Worm (Caenorhabditis elegans) whole organism, mixed stage, embryonic: Measurements from ENCODE around the gene cct-1.

Experiments used
- bed-3 ChIP-seq: fragments of 200-800 bp; sonication (Bioruptor generic); optimal IDR thresholded peaks from 3 replicates; lab custom pipeline; 2018; ENCODE audit warnings: mild to moderate bottlenecking, missing genetic modification characterization, moderate library complexity, missing compliant biosample characterization
- blmp-1 ChIP-seq: fragments of 150-350 bp; optimal IDR thresholded peaks from 2 replicates; lab custom pipeline; 2014; ENCODE audit warnings: missing biosample characterization, missing genetic modification characterization
- ceh-39 ChIP-seq: fragments of 150-350 bp; optimal IDR thresholded peaks from 2 replicates; lab custom pipeline; 2014; ENCODE audit warnings: missing biosample characterization, missing genetic modification characterization
- ceh-43 ChIP-seq: fragments of 200-800 bp; sonication (Bioruptor generic); optimal IDR thresholded peaks from 2 replicates; lab custom pipeline; 2018; ENCODE audit warnings: mild to moderate bottlenecking, missing genetic modification characterization, moderate library complexity, missing compliant biosample characterization
- ceh-83 ChIP-seq: fragments of 200-800 bp; sonication (Bioruptor generic); optimal IDR thresholded peaks from 2 replicates; lab custom pipeline; 2018; ENCODE audit warnings: mild to moderate bottlenecking, missing genetic modification characterization, missing compliant biosample characterization
- ces-1 ChIP-seq: fragments of 150-350 bp; optimal IDR thresholded peaks from 2 replicates; lab custom pipeline; 2014; ENCODE audit warnings: missing biosample characterization, missing genetic modification reagents, missing genetic modification characterization
- drap-1 ChIP-seq: fragments of 200-800 bp; sonication (Bioruptor generic); optimal IDR thresholded peaks from 3 replicates; lab custom pipeline; 2018; ENCODE audit warnings: mild to moderate bottlenecking, missing genetic modification characterization, missing compliant biosample characterization
- elt-1 ChIP-seq: sonication (generic microtip); optimal IDR thresholded peaks from 2 replicates; lab custom pipeline; 2017; ENCODE audit warnings: missing genetic modification characterization, mild to moderate bottlenecking, missing compliant biosample characterization, antibody characterized with exemption, moderate library complexity, borderline replicate concordance; ENCODE audit not compliant: insufficient read depth
- elt-3 ChIP-seq: fragments of 150-350 bp; optimal IDR thresholded peaks from 2 replicates; lab custom pipeline; 2014; ENCODE audit warnings: missing biosample characterization, missing genetic modification characterization
- flh-1 ChIP-seq: fragments of 200-800 bp; sonication (Bioruptor generic); optimal IDR thresholded peaks from 2 replicates; lab custom pipeline; 2018; ENCODE audit warnings: mild to moderate bottlenecking, missing genetic modification characterization, moderate library complexity, missing compliant biosample characterization
- ham-2 ChIP-seq: fragments of 200-800 bp; sonication (Bioruptor generic); optimal IDR thresholded peaks from 2 replicates; lab custom pipeline; 2018; ENCODE audit warnings: mild to moderate bottlenecking, missing genetic modification characterization, missing compliant biosample characterization
- hlh-1 ChIP-seq: fragments of 150-350 bp; optimal IDR thresholded peaks from 2 replicates; lab custom pipeline; 2014; ENCODE audit warnings: missing biosample characterization, missing genetic modification reagents, missing genetic modification characterization
- lin-13 ChIP-seq: fragments of 150-350 bp; optimal IDR thresholded peaks from 2 replicates; lab custom pipeline; 2014; ENCODE audit warnings: missing biosample characterization, missing genetic modification characterization
- lin-32 ChIP-seq: fragments of 200-800 bp; sonication (Bioruptor generic); optimal IDR thresholded peaks from 2 replicates; lab custom pipeline; 2018; ENCODE audit warnings: mild to moderate bottlenecking, missing genetic modification characterization, missing compliant biosample characterization
- lsy-2 ChIP-seq: fragments of 150-350 bp; optimal IDR thresholded peaks from 2 replicates; lab custom pipeline; 2014; ENCODE audit warnings: missing biosample characterization, missing genetic modification characterization
- mab-5 ChIP-seq: fragments of 150-350 bp; optimal IDR thresholded peaks from 2 replicates; lab custom pipeline; 2014; ENCODE audit warnings: missing biosample characterization, missing genetic modification characterization
- mep-1 ChIP-seq: fragments of 150-350 bp; optimal IDR thresholded peaks from 2 replicates; lab custom pipeline; 2017; ENCODE audit warnings: missing biosample characterization, missing genetic modification reagents, missing genetic modification characterization, inconsistent platforms
- mls-2 ChIP-seq: sonication (generic microtip); optimal IDR thresholded peaks from 2 replicates; lab custom pipeline; 2016; ENCODE audit warnings: mild to moderate bottlenecking, missing genetic modification characterization, moderate library complexity, missing compliant biosample characterization
- nhr-12 ChIP-seq: fragments of 150-350 bp; optimal IDR thresholded peaks from 2 replicates; lab custom pipeline; 2014; ENCODE audit warnings: missing biosample characterization, missing genetic modification characterization
- nhr-2 ChIP-seq: fragments of 150-350 bp; optimal IDR thresholded peaks from 2 replicates; lab custom pipeline; 2014; ENCODE audit warnings: missing biosample characterization, missing genetic modification characterization
- nhr-237 ChIP-seq: fragments of 150-350 bp; optimal IDR thresholded peaks from 2 replicates; lab custom pipeline; 2014; ENCODE audit warnings: missing biosample characterization, missing genetic modification characterization
- nhr-28 ChIP-seq: fragments of 150-350 bp; optimal IDR thresholded peaks from 2 replicates; lab custom pipeline; 2014; ENCODE audit warnings: missing biosample characterization, missing genetic modification characterization
- nhr-76 ChIP-seq: sonication (generic microtip); optimal IDR thresholded peaks from 2 replicates; lab custom pipeline; 2017; ENCODE audit warnings: missing biosample characterization, missing genetic modification characterization
- pha-4 ChIP-seq: fragments of 150-350 bp; optimal IDR thresholded peaks from 2 replicates; lab custom pipeline; 2018; ENCODE audit warnings: missing biosample characterization, missing genetic modification reagents, missing genetic modification characterization
- sem-2 ChIP-seq: fragments of 200-800 bp; sonication (Bioruptor generic); optimal IDR thresholded peaks from 2 replicates; lab custom pipeline; 2018; ENCODE audit warnings: mild to moderate bottlenecking, missing genetic modification characterization, missing compliant biosample characterization
- snpc-4 ChIP-seq: fragments of 150-350 bp; optimal IDR thresholded peaks from 2 replicates; lab custom pipeline; 2014; ENCODE audit warnings: missing biosample characterization, missing genetic modification characterization
- sptf-1 ChIP-seq: sonication (generic microtip); optimal IDR thresholded peaks from 2 replicates; lab custom pipeline; 2017; ENCODE audit warnings: mild to moderate bottlenecking, missing genetic modification characterization, moderate library complexity, missing compliant biosample characterization
- tbx-8 ChIP-seq: fragments of 200-800 bp; sonication (Bioruptor generic); optimal IDR thresholded peaks from 2 replicates; lab custom pipeline; 2018; ENCODE audit warnings: mild to moderate bottlenecking, missing genetic modification characterization, moderate library complexity, missing compliant biosample characterization
- unc-120 ChIP-seq: sonication (generic microtip); optimal IDR thresholded peaks from 2 replicates; lab custom pipeline; 2017; ENCODE audit warnings: missing genetic modification characterization, missing compliant biosample characterization; ENCODE audit not compliant: poor library complexity, severe bottlenecking
- unc-39 ChIP-seq: fragments of 150-350 bp; optimal IDR thresholded peaks from 2 replicates; lab custom pipeline; 2014; ENCODE audit warnings: missing biosample characterization, missing genetic modification characterization
- unc-62 ChIP-seq: fragments of 150-350 bp; optimal IDR thresholded peaks from 2 replicates; lab custom pipeline; 2014; ENCODE audit warnings: missing biosample characterization, missing genetic modification reagents, missing genetic modification characterization
- zip-8 ChIP-seq: fragments of 150-350 bp; optimal IDR thresholded peaks from 2 replicates; lab custom pipeline; 2014; ENCODE audit warnings: missing biosample characterization, missing genetic modification characterization

Gene cct-1

DNA sequence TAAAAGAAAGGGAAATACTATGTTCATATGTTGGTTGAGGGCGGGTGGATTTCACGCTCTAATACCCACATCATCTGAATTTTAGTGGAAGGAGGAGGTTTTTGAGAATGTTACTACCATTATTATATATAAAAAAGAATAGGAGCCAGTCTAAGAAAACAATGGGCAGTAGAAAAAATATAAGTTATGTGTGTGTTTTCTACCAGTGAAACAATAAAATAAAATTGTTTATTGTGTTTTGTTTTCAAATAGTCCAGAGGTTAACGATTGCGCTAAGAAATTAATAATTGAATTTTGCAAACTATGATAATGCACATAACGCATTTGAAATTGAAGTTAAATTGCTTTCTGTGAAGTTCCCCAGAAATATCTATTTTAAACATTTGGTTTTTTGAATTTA lies 24.2 kb downstream of the cct-1 start, which contains the start of gene M110.8:
Gene M110.8 (minus strand): TSS at position 101 of the 400 bp plus-strand sequence.
- TF ChIP-seq mep-1 (tag; lab: Kevin White, UChicago) (no peak), unc-39 (no peak), zip-8 (tag; lab: Kevin White, UChicago) (no peak), lin-13 (tag; lab: Kevin White, UChicago) (no peak), unc-120 (tag; lab: Kevin White, UChicago) (no peak), sptf-1 (tag; lab: Kevin White, UChicago) (no peak), mab-5 (tag; lab: Kevin White, UChicago) (no peak), pha-4 (tag; lab: Kevin White, UChicago) (no peak)

DNA sequence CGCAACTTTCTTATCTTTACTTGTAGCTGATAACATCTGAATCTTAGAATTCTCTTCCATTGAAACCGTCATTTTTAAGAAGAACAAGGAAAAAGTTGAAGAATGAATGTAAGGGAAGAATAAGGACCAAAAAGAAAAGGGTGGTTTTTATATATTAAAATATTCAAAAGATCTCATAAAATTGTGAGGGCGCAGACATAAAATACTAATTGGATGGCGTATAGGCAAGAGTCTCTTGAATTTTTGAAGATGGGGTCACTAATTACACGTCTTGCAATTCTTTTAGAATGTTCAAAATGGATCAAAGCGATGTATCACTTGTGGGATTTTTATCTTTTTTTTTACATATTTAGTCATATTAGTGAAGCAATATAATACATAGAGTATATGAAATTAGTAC lies 27.4 kb downstream of the cct-1 start, which contains the start of gene twk-3:
Gene twk-3 (minus strand): TSS at position 101 of the 400 bp plus-strand sequence.
- no peak for TF ChIP-seq nhr-237 (tag; lab: Kevin White, UChicago)
- no peak for TF ChIP-seq mls-2 (tag; lab: Kevin White, UChicago)
- no peak for TF ChIP-seq flh-1 (GFP tag; lab: Kevin White, UChicago)
- no peak for TF ChIP-seq ceh-39
- TF ChIP-seq nhr-76: no peak
- TF ChIP-seq ceh-43: no peak
- TF ChIP-seq snpc-4 (tag; lab: Kevin White, UChicago): no peak
- no peak for TF ChIP-seq drap-1
- no peak for TF ChIP-seq bed-3 (GFP tag; lab: Kevin White, UChicago)
- TF ChIP-seq blmp-1 (tag; lab: Kevin White, UChicago): no peak
- TF ChIP-seq nhr-28 (tag; lab: Kevin White, UChicago): no peak
- TF ChIP-seq zip-8 (tag; lab: Kevin White, UChicago): no peak
- TF ChIP-seq tbx-8 (GFP tag; lab: Kevin White, UChicago): no peak

DNA sequence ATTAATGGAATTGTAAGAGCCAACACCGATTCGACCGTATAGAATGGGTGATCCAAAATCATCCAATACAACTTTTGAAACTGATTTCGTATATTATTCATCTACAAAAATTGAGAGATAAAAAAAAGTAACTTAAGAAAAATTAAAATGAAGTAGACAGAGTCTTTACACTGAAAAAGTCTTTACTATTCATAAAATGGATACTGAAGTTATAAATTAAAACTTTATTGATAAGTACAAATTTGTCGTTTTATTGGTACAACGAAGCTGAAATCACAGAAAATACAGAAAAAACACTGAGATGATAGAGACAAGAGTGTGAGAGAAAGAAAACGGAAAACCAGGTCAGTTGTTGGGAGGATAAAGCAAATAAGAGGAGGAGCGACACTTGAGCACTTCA lies 29.1 kb downstream of the cct-1 start, which contains the start of gene M110.10:
Gene M110.10 (minus strand): TSS at position 101 of the 400 bp plus-strand sequence.
- TF ChIP-seq nhr-12 (tag; lab: Kevin White, UChicago): no peak
- no peak for TF ChIP-seq ham-2
- TF ChIP-seq unc-39: no peak
- no peak for TF ChIP-seq lin-32 (GFP tag; lab: Kevin White, UChicago)
- TF ChIP-seq, all 35 proteins: peak for 0

DNA sequence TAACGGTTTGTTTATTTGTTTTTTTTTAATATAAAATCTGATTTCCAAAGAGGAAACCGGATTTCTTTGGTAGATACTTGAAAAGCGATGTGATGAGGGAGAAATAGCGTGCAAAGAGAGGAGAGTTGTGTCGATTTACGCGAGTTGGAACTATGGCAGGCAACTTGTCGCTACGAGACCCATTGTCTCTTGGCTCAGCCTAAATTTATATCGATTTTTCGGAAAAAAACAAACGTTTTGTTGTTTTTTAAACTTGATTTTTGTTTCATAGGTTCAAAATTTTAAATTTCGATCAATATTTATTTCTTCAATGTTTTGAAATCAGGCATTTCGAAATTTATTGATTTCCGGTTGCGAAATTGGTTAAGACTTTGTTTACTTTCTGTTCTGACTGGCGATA lies 31.2 kb downstream of the cct-1 start, which contains the start of gene M110.3:
Gene M110.3 (minus strand): TSS at position 184 of the 400 bp plus-strand sequence.
- TF ChIP-seq lsy-2 (tag; lab: Kevin White, UChicago) (peak; percentile 26), unc-120 (tag; lab: Kevin White, UChicago) (peak; percentile 41), ces-1 (GFP tag; lab: Kevin White, UChicago) (peak; percentile 77), mep-1 (tag; lab: Kevin White, UChicago) (peak; percentile 72), elt-1 (tag; lab: Kevin White, UChicago) (no peak), sem-2 (GFP tag; lab: Kevin White, UChicago) (no peak), ceh-39 (peak; percentile 40), bed-3 (GFP tag; lab: Kevin White, UChicago) (no peak), unc-62 (GFP tag; lab: Kevin White, UChicago) (no peak), pha-4 (tag; lab: Kevin White, UChicago) (peak; percentile 22), nhr-237 (tag; lab: Kevin White, UChicago) (peak; percentile 49), hlh-1 (tag; lab: Kevin White, UChicago) (peak; percentile 20)

DNA sequence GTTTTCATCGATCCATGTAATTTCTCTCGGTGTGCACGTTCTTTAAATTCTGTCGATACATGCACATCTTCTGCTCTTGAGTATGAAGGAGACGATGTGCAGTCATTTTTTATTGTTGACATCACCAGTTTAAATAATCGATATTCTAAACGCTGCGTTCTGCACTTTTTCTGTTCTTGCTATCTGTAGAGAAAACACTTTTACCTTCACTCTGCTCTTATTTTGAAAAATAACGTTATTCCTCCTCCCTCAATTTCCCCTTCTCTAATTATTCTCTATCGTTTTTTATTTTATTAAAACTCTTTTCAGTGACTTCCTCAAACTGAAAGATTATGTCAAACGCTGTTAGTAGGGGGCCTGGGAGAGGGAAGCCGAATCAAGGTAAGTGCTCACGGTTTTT lies 31.7 kb downstream of the cct-1 start, which contains the start of gene ifg-1:
Gene ifg-1 (plus strand): TSS at position 301 of the 400 bp plus-strand sequence.
- no peak for TF ChIP-seq ceh-43
- no peak for TF ChIP-seq nhr-2 (tag; lab: Kevin White, UChicago)
- no peak for TF ChIP-seq ces-1 (GFP tag; lab: Kevin White, UChicago)
- TF ChIP-seq sem-2 (GFP tag; lab: Kevin White, UChicago): no peak
- no peak for TF ChIP-seq nhr-76
- TF ChIP-seq ceh-39: no peak
- TF ChIP-seq elt-3 (tag; lab: Kevin White, UChicago): no peak
- TF ChIP-seq mls-2 (tag; lab: Kevin White, UChicago): no peak
- no peak for TF ChIP-seq sptf-1 (tag; lab: Kevin White, UChicago)
- no peak for TF ChIP-seq flh-1 (GFP tag; lab: Kevin White, UChicago)
- no peak for TF ChIP-seq snpc-4 (tag; lab: Kevin White, UChicago)
- no peak for TF ChIP-seq zip-8 (tag; lab: Kevin White, UChicago)
- no peak for TF ChIP-seq pha-4 (tag; lab: Kevin White, UChicago)
- no peak for TF ChIP-seq mab-5 (tag; lab: Kevin White, UChicago)
- no peak for TF ChIP-seq nhr-28 (tag; lab: Kevin White, UChicago)
- no peak for TF ChIP-seq unc-62 (GFP tag; lab: Kevin White, UChicago)
- no peak for TF ChIP-seq bed-3 (GFP tag; lab: Kevin White, UChicago)
- no peak for TF ChIP-seq ceh-83
- no peak for TF ChIP-seq elt-1 (tag; lab: Kevin White, UChicago)
- no peak for TF ChIP-seq hlh-1 (tag; lab: Kevin White, UChicago)
- TF ChIP-seq, all 35 proteins: peak for 0
